Fruit fly (Drosophila melanogaster) whole organism, embryonic: Measurements from ENCODE around the gene ECSIT.
A peak's percentile ranks its signal among the peaks of the same experiment; 100 is the strongest.

ENCODE experiments used
- Aef1 ChIP-seq: fragments of 200-800 bp; sonication (Bioruptor generic); IDR thresholded peaks from 3 replicates; pipeline ENCODE4 v1.3.6; 2022; ENCODE audit warnings: missing biosample characterization, missing genetic modification characterization
- CG10209 ChIP-seq: fragments of 200-800 bp; sonication (Bioruptor generic); optimal IDR thresholded peaks from 3 replicates; lab custom pipeline; 2017; ENCODE audit warnings: missing biosample characterization, mild to moderate bottlenecking, missing genetic modification characterization, missing genetic modification reagents
- CG1024 ChIP-seq: fragments of 200-800 bp; sonication (Bioruptor generic); IDR thresholded peaks from 2 replicates; pipeline ENCODE4 v1.3.6; 2022; ENCODE audit warnings: missing biosample characterization, missing genetic modification characterization
- CG10462 ChIP-seq: fragments of 200-800 bp; sonication (Bioruptor generic); optimal IDR thresholded peaks from 2 replicates; lab custom pipeline; 2016; ENCODE audit warnings: missing biosample characterization, missing genetic modification characterization
- CG11085 ChIP-seq: fragments of 200-800 bp; sonication (Bioruptor generic); IDR thresholded peaks from 2 replicates; pipeline ENCODE4 v1.3.6; 2022; ENCODE audit warnings: missing biosample characterization, missing genetic modification characterization
- CG11504 ChIP-seq: fragments of 200-800 bp; sonication (Bioruptor generic); optimal IDR thresholded peaks from 3 replicates; lab custom pipeline; 2019; ENCODE audit warnings: missing biosample characterization, mild to moderate bottlenecking, missing genetic modification characterization, moderate library complexity
- CG12104 ChIP-seq: fragments of 200-800 bp; sonication (Bioruptor generic); optimal IDR thresholded peaks from 3 replicates; lab custom pipeline; 2016; ENCODE audit warnings: missing biosample characterization, missing genetic modification characterization
- CG13424 ChIP-seq: fragments of 200-800 bp; sonication (Bioruptor generic); optimal IDR thresholded peaks from 2 replicates; lab custom pipeline; 2019; ENCODE audit warnings: missing biosample characterization, mild to moderate bottlenecking, missing genetic modification characterization, moderate library complexity
- CG13894 ChIP-seq: fragments of 200-800 bp; sonication (Bioruptor generic); optimal IDR thresholded peaks from 3 replicates; lab custom pipeline; 2018; ENCODE audit warnings: missing biosample characterization, mild to moderate bottlenecking, missing genetic modification characterization, moderate library complexity
- CG14441 ChIP-seq: fragments of 200-800 bp; sonication (Bioruptor generic); IDR thresholded peaks from 2 replicates; pipeline ENCODE4 v1.3.6; 2022; ENCODE audit warnings: missing biosample characterization, missing genetic modification characterization
- CG15011 ChIP-seq: fragments of 200-800 bp; sonication (Bioruptor generic); optimal IDR thresholded peaks from 3 replicates; lab custom pipeline; 2018; ENCODE audit warnings: missing biosample characterization, mild to moderate bottlenecking, missing genetic modification characterization
- CG1529 ChIP-seq: fragments of 200-800 bp; sonication (Bioruptor generic); optimal IDR thresholded peaks from 3 replicates; lab custom pipeline; 2018; ENCODE audit warnings: missing biosample characterization, missing genetic modification characterization
- CG15514 ChIP-seq: fragments of 200-800 bp; sonication (Bioruptor generic); optimal IDR thresholded peaks from 3 replicates; lab custom pipeline; 2017; ENCODE audit warnings: missing biosample characterization, missing genetic modification characterization, mild to moderate bottlenecking, moderate library complexity, missing genetic modification reagents
- CG1602 ChIP-seq: fragments of 200-800 bp; sonication (Bioruptor generic); optimal IDR thresholded peaks from 3 replicates; lab custom pipeline; 2016; ENCODE audit warnings: missing biosample characterization, missing genetic modification characterization
- CG16779 ChIP-seq: fragments of 200-800 bp; sonication (Bioruptor generic); IDR thresholded peaks from 2 replicates; pipeline ENCODE4 v1.3.6; 2022; ENCODE audit warnings: missing biosample characterization, missing genetic modification characterization
- CG17612 ChIP-seq: fragments of 200-800 bp; sonication (Bioruptor generic); IDR thresholded peaks from 2 replicates; pipeline ENCODE4 v1.3.6; 2022; ENCODE audit warnings: missing biosample characterization, missing genetic modification characterization
- CG18619 ChIP-seq: fragments of 200-800 bp; sonication (Bioruptor generic); optimal IDR thresholded peaks from 3 replicates; lab custom pipeline; 2017; ENCODE audit warnings: missing biosample characterization, mild to moderate bottlenecking, missing genetic modification characterization
- CG2116 ChIP-seq: fragments of 200-800 bp; sonication (Bioruptor generic); optimal IDR thresholded peaks from 3 replicates; lab custom pipeline; 2018; ENCODE audit warnings: missing biosample characterization, mild to moderate bottlenecking, missing genetic modification characterization
- CG2129 ChIP-seq: fragments of 200-800 bp; sonication (Bioruptor generic); IDR thresholded peaks from 2 replicates; pipeline ENCODE4 v1.3.6; 2022; ENCODE audit warnings: missing biosample characterization, missing genetic modification characterization; ENCODE audit not compliant: partially characterized antibody
- CG30431 ChIP-seq: fragments of 200-800 bp; sonication (Bioruptor generic); optimal IDR thresholded peaks from 2 replicates; lab custom pipeline; 2017; ENCODE audit warnings: missing biosample characterization, missing genetic modification characterization
- CG7928 ChIP-seq: fragments of 200-800 bp; sonication (Bioruptor generic); optimal IDR thresholded peaks from 2 replicates; lab custom pipeline; 2017; ENCODE audit warnings: missing biosample characterization, mild to moderate bottlenecking, missing genetic modification characterization
- Doc2 ChIP-seq: fragments of 200-800 bp; sonication (Bioruptor generic); IDR thresholded peaks from 2 replicates; pipeline ENCODE4 v1.3.6; 2022; ENCODE audit warnings: missing biosample characterization, missing genetic modification characterization
- Ets97D ChIP-seq: fragments of 200-800 bp; sonication (Bioruptor generic); optimal IDR thresholded peaks from 3 replicates; lab custom pipeline; 2016; ENCODE audit warnings: missing biosample characterization, missing genetic modification characterization
- Fer2 ChIP-seq: fragments of 200-800 bp; sonication (Bioruptor generic); optimal IDR thresholded peaks from 2 replicates; lab custom pipeline; 2018; ENCODE audit warnings: missing biosample characterization, mild to moderate bottlenecking, missing genetic modification characterization, moderate library complexity
- Mes4 ChIP-seq: fragments of 200-800 bp; sonication (Bioruptor generic); optimal IDR thresholded peaks from 2 replicates; lab custom pipeline; 2016; ENCODE audit warnings: missing biosample characterization, missing genetic modification characterization
- NC2α ChIP-seq: fragments of 200-800 bp; sonication (Bioruptor generic); optimal IDR thresholded peaks from 2 replicates; lab custom pipeline; 2016; ENCODE audit warnings: missing biosample characterization, missing genetic modification characterization
- Optix ChIP-seq: fragments of 200-800 bp; sonication (Bioruptor generic); IDR thresholded peaks from 3 replicates; pipeline ENCODE4 v1.3.6; 2022; ENCODE audit warnings: missing biosample characterization, missing genetic modification characterization
- Six4 ChIP-seq: fragments of 200-800 bp; sonication (Bioruptor generic); optimal IDR thresholded peaks from 2 replicates; lab custom pipeline; 2016; ENCODE audit warnings: missing biosample characterization, missing genetic modification characterization
- Ssrp ChIP-seq: fragments of 200-800 bp; sonication (Bioruptor generic); optimal IDR thresholded peaks from 2 replicates; lab custom pipeline; 2018; ENCODE audit warnings: missing biosample characterization, mild to moderate bottlenecking, missing genetic modification characterization, moderate library complexity
- al ChIP-seq: fragments of 200-800 bp; sonication (Bioruptor generic); IDR thresholded peaks from 2 replicates; pipeline ENCODE4 v1.3.6; 2022; ENCODE audit warnings: missing biosample characterization, missing genetic modification characterization
- ap ChIP-seq: fragments of 200-800 bp; sonication (Bioruptor generic); IDR thresholded peaks from 2 replicates; pipeline ENCODE4 v1.3.6; 2022; ENCODE audit warnings: missing biosample characterization, missing genetic modification characterization
- cas ChIP-seq: fragments of 200-800 bp; sonication (Bioruptor generic); IDR thresholded peaks from 2 replicates; pipeline ENCODE4 v1.3.6; 2022; ENCODE audit warnings: missing biosample characterization, missing genetic modification characterization
- dm ChIP-seq: fragments of 200-800 bp; sonication (Bioruptor generic); optimal IDR thresholded peaks from 3 replicates; lab custom pipeline; 2016; ENCODE audit warnings: missing biosample characterization, missing genetic modification characterization
- dmrt11E ChIP-seq: fragments of 200-800 bp; sonication (Bioruptor generic); optimal IDR thresholded peaks from 3 replicates; lab custom pipeline; 2018; ENCODE audit warnings: missing biosample characterization, mild to moderate bottlenecking, missing genetic modification characterization, moderate library complexity
- exex ChIP-seq: fragments of 200-800 bp; sonication (Bioruptor generic); optimal IDR thresholded peaks from 4 replicates; lab custom pipeline; 2018; ENCODE audit warnings: missing biosample characterization, mild to moderate bottlenecking, missing genetic modification characterization, moderate library complexity
- gt ChIP-seq: fragments of 200-800 bp; sonication (Bioruptor generic); IDR thresholded peaks from 2 replicates; pipeline ENCODE4 v1.3.6; 2022; ENCODE audit warnings: missing biosample characterization, missing genetic modification characterization
- ind ChIP-seq: fragments of 200-800 bp; sonication (Bioruptor generic); optimal IDR thresholded peaks from 3 replicates; lab custom pipeline; 2016; ENCODE audit warnings: missing biosample characterization, missing genetic modification characterization
- maf-S ChIP-seq: fragments of 200-800 bp; sonication (Bioruptor generic); optimal IDR thresholded peaks from 2 replicates; lab custom pipeline; 2016; ENCODE audit warnings: missing biosample characterization, missing genetic modification characterization
- mam ChIP-seq: fragments of 200-800 bp; sonication (Bioruptor generic); optimal IDR thresholded peaks from 3 replicates; lab custom pipeline; 2016; ENCODE audit warnings: missing biosample characterization, missing genetic modification characterization
- nerfin-1 ChIP-seq: fragments of 200-800 bp; sonication (Bioruptor generic); optimal IDR thresholded peaks from 3 replicates; lab custom pipeline; 2019; ENCODE audit warnings: missing biosample characterization, mild to moderate bottlenecking, missing genetic modification characterization, moderate library complexity
- pan ChIP-seq, 4 experiments: fragments of >200 bp in 3 of 4; fragments of 200-800 bp in 1 of 4; sonication (Bioruptor generic) in 1 of 4; optimal IDR thresholded peaks in 3 of 4; IDR thresholded peaks in 1 of 4; 2 replicates each; pipeline versions ENCODE4 v1.3.6 to Lab custom; 2017 to 2022; ENCODE audit warnings: missing biosample characterization in 2 of 4, missing genetic modification characterization in 2 of 4, mixed read lengths in 1 of 4
- prd ChIP-seq, 3 experiments: fragments of >200 bp in 2 of 3; fragments of 200-800 bp in 1 of 3; sonication (Bioruptor generic) in 1 of 3; optimal IDR thresholded peaks in 2 of 3; IDR thresholded peaks in 1 of 3; 2 replicates in 2 of 3; 3 replicates in 1 of 3; pipeline versions ENCODE4 v1.3.6 to Lab custom; 2017 to 2022; ENCODE audit warnings: missing biosample characterization in 1 of 3, missing genetic modification characterization in 1 of 3
- pzg ChIP-seq: fragments of 200-800 bp; sonication (Bioruptor generic); optimal IDR thresholded peaks from 3 replicates; lab custom pipeline; 2018; ENCODE audit warnings: missing biosample characterization, mild to moderate bottlenecking, missing genetic modification characterization, moderate library complexity
- ranshi ChIP-seq: fragments of 200-800 bp; sonication (Bioruptor generic); IDR thresholded peaks from 2 replicates; pipeline ENCODE4 v1.3.6; 2022; ENCODE audit warnings: missing biosample characterization, missing genetic modification characterization
- sens-2 ChIP-seq: fragments of 200-800 bp; sonication (Bioruptor generic); IDR thresholded peaks from 2 replicates; pipeline ENCODE4 v1.3.6; 2022; ENCODE audit warnings: missing biosample characterization, missing genetic modification characterization
- sima ChIP-seq: fragments of 200-800 bp; sonication (Bioruptor generic); optimal IDR thresholded peaks from 2 replicates; lab custom pipeline; 2016; ENCODE audit warnings: missing biosample characterization, missing genetic modification characterization
- slbo ChIP-seq: fragments of 200-800 bp; sonication (Bioruptor generic); IDR thresholded peaks from 2 replicates; pipeline ENCODE4 v1.3.6; 2022; ENCODE audit warnings: missing biosample characterization, missing genetic modification characterization
- zfh1 ChIP-seq: fragments of 200-800 bp; sonication (Bioruptor generic); IDR thresholded peaks from 3 replicates; pipeline ENCODE4 v1.3.6; 2022; ENCODE audit warnings: missing biosample characterization, missing genetic modification characterization
- zfh2 ChIP-seq: fragments of 200-800 bp; sonication (Bioruptor generic); optimal IDR thresholded peaks from 2 replicates; lab custom pipeline; 2016; ENCODE audit warnings: missing biosample characterization, missing genetic modification characterization

The ECSIT gene

dm6 chr3R:5861218-5861902 is 5.0 kb downstream of the ECSIT start (continued):
- no peak for TF ChIP-seq nerfin-1 (tag; lab: Kevin White, UChicago)
- no peak for TF ChIP-seq CG30431 (GFP tag; lab: Kevin White, UChicago)
- TF ChIP-seq CG16779 (GFP tag; lab: Robert Waterston, UW): no peak
- no peak for TF ChIP-seq Six4 (GFP tag; lab: Kevin White, UChicago)
- TF ChIP-seq CG12104: peak; percentile 51
- TF ChIP-seq Ets97D (GFP tag; lab: Kevin White, UChicago): no peak
- peak; percentile 12 for TF ChIP-seq CG15011 (GFP tag; lab: Kevin White, UChicago)
- no peak for TF ChIP-seq CG17612 (GFP tag; lab: Robert Waterston, UW)
- no peak for TF ChIP-seq Doc2
- TF ChIP-seq Fer2 (tag; lab: Kevin White, UChicago): no peak
- TF ChIP-seq CG14441 (GFP tag; lab: Robert Waterston, UW): no peak
- no peak for TF ChIP-seq pan (optimal IDR thresholded peaks at IDR 0.05; lab: Kevin White, UChicago)
- TF ChIP-seq pan (GFP tag; optimal IDR thresholded peaks at IDR 0.05 in 1 of 2, IDR thresholded peaks at IDR 0.05 in 1 of 2): peak in 1 of 2 experiments; percentile 13
- TF ChIP-seq mam (GFP tag; lab: Kevin White, UChicago): peak; percentile 35
- no peak for TF ChIP-seq maf-S (GFP tag; lab: Kevin White, UChicago)
- 0 out of 3 replicates have a peak, but pooled peaks have one; percentile 23 for TF ChIP-seq zfh1 (GFP tag; lab: Robert Waterston, UW)
- peak; percentile 58 for TF ChIP-seq zfh2
- TF ChIP-seq CG10209: peak; percentile 32
- peak; percentile 42 for TF ChIP-seq CG11504 (tag; lab: Kevin White, UChicago)
- TF ChIP-seq CG15514 (GFP tag; lab: Kevin White, UChicago): peak; percentile 25
- no peak for TF ChIP-seq sens-2
- 0 out of 2 replicates have a peak, but pooled peaks have one; percentile 15 for TF ChIP-seq cas (GFP tag; lab: Robert Waterston, UW)
- TF ChIP-seq CG18619: peak; percentile 67
- no peak for TF ChIP-seq sima (GFP tag; lab: Kevin White, UChicago)
- no peak for TF ChIP-seq pzg (GFP tag; lab: Kevin White, UChicago)
- peak; percentile 23 for TF ChIP-seq CG7928
- peak; percentile 44 for TF ChIP-seq ind (GFP tag; lab: Kevin White, UChicago)
- peak; percentile 0 for TF ChIP-seq exex
- no peak for TF ChIP-seq CG1602 (GFP tag; lab: Kevin White, UChicago)
- no peak for TF ChIP-seq CG2116 (GFP tag; lab: Kevin White, UChicago)
- no peak for TF ChIP-seq CG1529 (GFP tag; lab: Kevin White, UChicago)
- no peak for TF ChIP-seq Mes4 (GFP tag; lab: Kevin White, UChicago)
- peak; percentile 22; the same call in 1 of the 2 replicates for TF ChIP-seq CG1024 (GFP tag; lab: Robert Waterston, UW)
- TF ChIP-seq NC2α (GFP tag; lab: Kevin White, UChicago): no peak
- TF ChIP-seq prd (optimal IDR thresholded peaks at IDR 0.05; lab: Kevin White, UChicago): no peak
- TF ChIP-seq prd (GFP tag; IDR thresholded peaks at IDR 0.05; lab: Robert Waterston, UW): peak; percentile 25; the same call in 2 of the 3 replicates
- TF ChIP-seq dmrt11E: no peak
- 0 out of 2 replicates have a peak, but pooled peaks have one; percentile 7 for TF ChIP-seq al (GFP tag; lab: Robert Waterston, UW)
- peak; percentile 41; the same call in 2 of the 3 replicates for TF ChIP-seq Aef1 (GFP tag; lab: Robert Waterston, UW)
- no peak for TF ChIP-seq Ssrp (tag; lab: Kevin White, UChicago)
- no peak for TF ChIP-seq dm
- TF ChIP-seq CG11085 (GFP tag; lab: Robert Waterston, UW): no peak
- TF ChIP-seq CG10462 (GFP tag; lab: Kevin White, UChicago): no peak
- no peak for TF ChIP-seq ap (GFP tag; lab: Robert Waterston, UW)
- TF ChIP-seq gt (GFP tag; lab: Robert Waterston, UW): no peak
- no peak for TF ChIP-seq CG2129 (GFP tag; lab: Robert Waterston, UW)
- no peak for TF ChIP-seq CG13894 (tag; lab: Kevin White, UChicago)
- peak; percentile 75 for TF ChIP-seq slbo (GFP tag; lab: Robert Waterston, UW)
- no peak for TF ChIP-seq CG13424 (tag; lab: Kevin White, UChicago)
- TF ChIP-seq ranshi (GFP tag; lab: Robert Waterston, UW): no peak
- no peak for TF ChIP-seq Optix (GFP tag; lab: Robert Waterston, UW)
